Fruit fly (Drosophila melanogaster) whole organism, embryonic: ENCODE measurements around the gene mRpL16.
A peak's percentile ranks its signal among the peaks of the same experiment; 100 is the strongest.

Source experiments
- ATbp ChIP-seq: fragments of 200-800 bp; sonication (Bioruptor generic); optimal IDR thresholded peaks from 2 replicates; lab custom pipeline; 2017; ENCODE audit warnings: missing biosample characterization, mild to moderate bottlenecking, missing genetic modification characterization, missing genetic modification reagents
- Blimp-1 ChIP-seq: fragments of 200-800 bp; sonication (Bioruptor generic); optimal IDR thresholded peaks from 3 replicates; lab custom pipeline; 2018; ENCODE audit warnings: missing biosample characterization, missing genetic modification characterization, mild to moderate bottlenecking, moderate library complexity, missing genetic modification reagents
- CG10267 ChIP-seq: fragments of 200-800 bp; sonication (Bioruptor generic); optimal IDR thresholded peaks from 2 replicates; lab custom pipeline; 2018; ENCODE audit warnings: missing biosample characterization, mild to moderate bottlenecking, missing genetic modification characterization, moderate library complexity
- CG10543 ChIP-seq: fragments of 200-800 bp; sonication (Bioruptor generic); optimal IDR thresholded peaks from 3 replicates; lab custom pipeline; 2017; ENCODE audit warnings: missing biosample characterization, mild to moderate bottlenecking, missing genetic modification characterization, moderate library complexity
- CG11723 ChIP-seq: fragments of 200-800 bp; sonication (Bioruptor generic); optimal IDR thresholded peaks from 2 replicates; lab custom pipeline; 2017; ENCODE audit warnings: missing biosample characterization, mild to moderate bottlenecking, missing genetic modification characterization
- CG13287 ChIP-seq: fragments of 200-800 bp; sonication (Bioruptor generic); IDR thresholded peaks from 2 replicates; pipeline ENCODE4 v1.3.6; 2022; ENCODE audit warnings: missing biosample characterization, missing genetic modification characterization; ENCODE audit not compliant: partially characterized antibody
- CG1603 ChIP-seq: fragments of 200-800 bp; sonication (Bioruptor generic); optimal IDR thresholded peaks from 2 replicates; lab custom pipeline; 2019; ENCODE audit warnings: missing biosample characterization, mild to moderate bottlenecking, missing genetic modification characterization, moderate library complexity
- CG17612 ChIP-seq: fragments of 200-800 bp; sonication (Bioruptor generic); IDR thresholded peaks from 2 replicates; pipeline ENCODE4 v1.3.6; 2022; ENCODE audit warnings: missing biosample characterization, missing genetic modification characterization
- CG18619 ChIP-seq: fragments of 200-800 bp; sonication (Bioruptor generic); optimal IDR thresholded peaks from 3 replicates; lab custom pipeline; 2017; ENCODE audit warnings: missing biosample characterization, mild to moderate bottlenecking, missing genetic modification characterization
- CG30020 ChIP-seq: fragments of 200-800 bp; optimal IDR thresholded peaks from 2 replicates; lab custom pipeline; 2019; ENCODE audit warnings: missing biosample characterization, mild to moderate bottlenecking, missing genetic modification characterization, moderate library complexity
- CG33557 ChIP-seq: fragments of 200-800 bp; sonication (Bioruptor generic); optimal IDR thresholded peaks from 2 replicates; lab custom pipeline; 2019; ENCODE audit warnings: missing biosample characterization, mild to moderate bottlenecking, missing genetic modification characterization, moderate library complexity
- CG3407 ChIP-seq: fragments of 200-800 bp; sonication (Bioruptor generic); optimal IDR thresholded peaks from 2 replicates; lab custom pipeline; 2018; ENCODE audit warnings: missing biosample characterization, mild to moderate bottlenecking, missing genetic modification characterization
- CG34422 ChIP-seq: fragments of 200-800 bp; sonication (Bioruptor generic); IDR thresholded peaks from 3 replicates; pipeline ENCODE4 v1.3.6; 2022; ENCODE audit warnings: missing biosample characterization, missing genetic modification characterization
- CG3726 ChIP-seq: fragments of 200-800 bp; sonication (Bioruptor generic); IDR thresholded peaks from 3 replicates; pipeline ENCODE4, ENCODE4 v1.3.6; 2022; ENCODE audit warnings: missing biosample characterization, missing genetic modification characterization
- CG6765 ChIP-seq: fragments of 200-800 bp; sonication (Bioruptor generic); optimal IDR thresholded peaks from 3 replicates; lab custom pipeline; 2017; ENCODE audit warnings: missing biosample characterization, mild to moderate bottlenecking, missing genetic modification characterization
- CG9932 ChIP-seq: fragments of 200-800 bp; sonication (Bioruptor generic); IDR thresholded peaks from 2 replicates; pipeline ENCODE4 v1.3.6; 2022; ENCODE audit warnings: missing biosample characterization, missing genetic modification characterization
- Camta ChIP-seq: fragments of 200-800 bp; sonication (Bioruptor generic); optimal IDR thresholded peaks from 2 replicates; lab custom pipeline; 2016; ENCODE audit warnings: missing biosample characterization, missing genetic modification characterization
- CkIIα-i1 ChIP-seq: fragments of 200-800 bp; sonication (Bioruptor generic); IDR thresholded peaks from 2 replicates; pipeline ENCODE4 v1.3.6; 2022; ENCODE audit warnings: missing biosample characterization, missing genetic modification characterization
- Dad ChIP-seq: fragments of 200-800 bp; sonication (Bioruptor generic); optimal IDR thresholded peaks from 3 replicates; lab custom pipeline; 2016; ENCODE audit warnings: missing biosample characterization, missing genetic modification characterization
- ERR ChIP-seq: fragments of 200-800 bp; sonication (Bioruptor generic); optimal IDR thresholded peaks from 2 replicates; lab custom pipeline; 2016; ENCODE audit warnings: missing biosample characterization, missing genetic modification characterization
- Ets97D ChIP-seq: fragments of 200-800 bp; sonication (Bioruptor generic); optimal IDR thresholded peaks from 3 replicates; lab custom pipeline; 2016; ENCODE audit warnings: missing biosample characterization, missing genetic modification characterization
- Fer2 ChIP-seq: fragments of 200-800 bp; sonication (Bioruptor generic); optimal IDR thresholded peaks from 2 replicates; lab custom pipeline; 2018; ENCODE audit warnings: missing biosample characterization, mild to moderate bottlenecking, missing genetic modification characterization, moderate library complexity
- H2.0 ChIP-seq: fragments of 200-800 bp; sonication (Bioruptor generic); IDR thresholded peaks from 2 replicates; pipeline ENCODE4 v1.3.6; 2022; ENCODE audit warnings: missing biosample characterization, missing genetic modification characterization
- Jarid2 ChIP-seq: fragments of 200-800 bp; sonication (Bioruptor generic); optimal IDR thresholded peaks from 3 replicates; lab custom pipeline; 2017; ENCODE audit warnings: mild to moderate bottlenecking, missing biosample characterization, missing genetic modification reagents, missing genetic modification characterization
- Nf-YA ChIP-seq: fragments of 200-800 bp; sonication (Bioruptor generic); IDR thresholded peaks from 2 replicates; pipeline ENCODE4 v1.3.6; 2022; ENCODE audit warnings: missing biosample characterization, missing genetic modification characterization
- Ravus ChIP-seq: fragments of 200-800 bp; sonication (Bioruptor generic); IDR thresholded peaks from 2 replicates; pipeline ENCODE4 v1.3.6; 2022; ENCODE audit warnings: missing biosample characterization, missing genetic modification characterization
- TFAM ChIP-seq: fragments of 200-800 bp; sonication (Bioruptor generic); optimal IDR thresholded peaks from 2 replicates; lab custom pipeline; 2017; ENCODE audit warnings: missing biosample characterization, missing genetic modification characterization, inconsistent platforms
- ato ChIP-seq: fragments of 200-800 bp; sonication (Bioruptor generic); IDR thresholded peaks from 2 replicates; pipeline ENCODE4 v1.3.6; 2022; ENCODE audit warnings: missing biosample characterization, missing genetic modification characterization; ENCODE audit not compliant: partially characterized antibody
- btn ChIP-seq: fragments of 200-800 bp; sonication (Bioruptor generic); optimal IDR thresholded peaks from 2 replicates; lab custom pipeline; 2016; ENCODE audit warnings: missing biosample characterization, missing genetic modification characterization
- cas ChIP-seq: fragments of 200-800 bp; sonication (Bioruptor generic); IDR thresholded peaks from 2 replicates; pipeline ENCODE4 v1.3.6; 2022; ENCODE audit warnings: missing biosample characterization, missing genetic modification characterization
- caup ChIP-seq: fragments of 200-800 bp; sonication (Bioruptor generic); optimal IDR thresholded peaks from 3 replicates; lab custom pipeline; 2017; ENCODE audit warnings: missing biosample characterization, mild to moderate bottlenecking, missing genetic modification characterization, moderate library complexity; ENCODE audit not compliant: severe bottlenecking
- cwo ChIP-seq: fragments of 200-800 bp; sonication (Bioruptor generic); optimal IDR thresholded peaks from 3 replicates; lab custom pipeline; 2017; ENCODE audit warnings: missing biosample characterization, missing genetic modification characterization, mild to moderate bottlenecking, moderate library complexity, missing genetic modification reagents
- danr ChIP-seq: fragments of 200-800 bp; sonication (Bioruptor generic); IDR thresholded peaks from 2 replicates; pipeline ENCODE4 v1.3.6; 2022; ENCODE audit warnings: missing biosample characterization, missing genetic modification characterization
- dimm ChIP-seq: fragments of 200-800 bp; sonication (Bioruptor generic); IDR thresholded peaks from 2 replicates; pipeline ENCODE4 v1.3.6; 2022; ENCODE audit warnings: missing biosample characterization, missing genetic modification characterization
- dpn ChIP-seq, 2 experiments: fragments of 200-800 bp; sonication (Bioruptor generic); optimal IDR thresholded peaks; 3 replicates each; lab custom pipeline; 2016; ENCODE audit warnings: missing biosample characterization in 2 of 2, missing genetic modification characterization in 2 of 2
- ems ChIP-seq: fragments of 200-800 bp; sonication (Bioruptor generic); optimal IDR thresholded peaks from 3 replicates; lab custom pipeline; 2016; ENCODE audit warnings: missing biosample characterization, missing genetic modification characterization
- ftz-f1 ChIP-seq: fragments of 200-800 bp; sonication (Bioruptor generic); optimal IDR thresholded peaks from 2 replicates; lab custom pipeline; 2016; ENCODE audit warnings: missing biosample characterization, missing genetic modification characterization
- fu2 ChIP-seq: fragments of 200-800 bp; sonication (Bioruptor generic); optimal IDR thresholded peaks from 2 replicates; lab custom pipeline; 2016; ENCODE audit warnings: missing biosample characterization, missing genetic modification characterization
- gsb-n ChIP-seq: fragments of 200-800 bp; sonication (Bioruptor generic); optimal IDR thresholded peaks from 3 replicates; lab custom pipeline; 2018; ENCODE audit warnings: missing biosample characterization, mild to moderate bottlenecking, missing genetic modification characterization
- hb ChIP-seq: fragments of 200-800 bp; sonication (Bioruptor generic); IDR thresholded peaks from 3 replicates; pipeline ENCODE4 v1.3.6; 2022; ENCODE audit warnings: missing biosample characterization, missing genetic modification characterization; ENCODE audit not compliant: partially characterized antibody
- hkb ChIP-seq, 2 experiments: fragments of 200-800 bp in 1 of 2; fragments of >200 bp in 1 of 2; sonication (Bioruptor generic) in 1 of 2; IDR thresholded peaks in 1 of 2; optimal IDR thresholded peaks in 1 of 2; 2 replicates each; pipeline versions ENCODE4 v1.3.6 to Lab custom; 2017 to 2022; ENCODE audit warnings: missing biosample characterization in 1 of 2, missing genetic modification characterization in 1 of 2
- ind ChIP-seq: fragments of 200-800 bp; sonication (Bioruptor generic); optimal IDR thresholded peaks from 3 replicates; lab custom pipeline; 2016; ENCODE audit warnings: missing biosample characterization, missing genetic modification characterization
- klu ChIP-seq: fragments of 200-800 bp; sonication (Bioruptor generic); IDR thresholded peaks from 2 replicates; pipeline ENCODE4 v1.3.6; 2022; ENCODE audit warnings: missing biosample characterization, missing genetic modification characterization
- lmd ChIP-seq: fragments of 200-800 bp; sonication (Bioruptor generic); IDR thresholded peaks from 2 replicates; pipeline ENCODE4 v1.3.6; 2022; ENCODE audit warnings: missing biosample characterization, missing genetic modification characterization
- phol ChIP-seq: fragments of 200-800 bp; sonication (Bioruptor generic); optimal IDR thresholded peaks from 3 replicates; lab custom pipeline; 2018; ENCODE audit warnings: missing biosample characterization, mild to moderate bottlenecking, missing genetic modification characterization, moderate library complexity
- salm ChIP-seq: fragments of 200-800 bp; sonication (Bioruptor generic); optimal IDR thresholded peaks from 2 replicates; lab custom pipeline; 2018; ENCODE audit warnings: missing biosample characterization, mild to moderate bottlenecking, missing genetic modification characterization
- slbo ChIP-seq: fragments of 200-800 bp; sonication (Bioruptor generic); IDR thresholded peaks from 2 replicates; pipeline ENCODE4 v1.3.6; 2022; ENCODE audit warnings: missing biosample characterization, missing genetic modification characterization
- slp2 ChIP-seq: fragments of 200-800 bp; sonication (Bioruptor generic); optimal IDR thresholded peaks from 2 replicates; lab custom pipeline; 2016; ENCODE audit warnings: missing biosample characterization, missing genetic modification characterization
- tup ChIP-seq: fragments of 200-800 bp; sonication (Bioruptor generic); optimal IDR thresholded peaks from 2 replicates; lab custom pipeline; 2016; ENCODE audit warnings: missing biosample characterization, mild to moderate bottlenecking, missing genetic modification characterization, moderate library complexity

mRpL16 gene

dm6 chrX:1861620-1862184 is 28.4 kb upstream of the mRpL16 start, which contains the start of gene deltaCOP (continued):
- TF ChIP-seq phol (tag; lab: Kevin White, UChicago) (peak; percentile 84), fu2 (GFP tag; lab: Kevin White, UChicago) (peak; percentile 94), salm (tag; lab: Kevin White, UChicago) (peak; percentile 32), H2.0 (peak; percentile 72), ATbp (no peak), ems (GFP tag; lab: Kevin White, UChicago) (peak; percentile 88), Ravus (GFP tag; lab: Robert Waterston, UW) (peak; percentile 24; the same call in 1 of the 2 replicates), Jarid2 (GFP tag; lab: Kevin White, UChicago) (no peak), gsb-n (tag; lab: Kevin White, UChicago) (peak; percentile 61), CG33557 (GFP tag; lab: Kevin White, UChicago) (peak; percentile 57), ERR (GFP tag; lab: Kevin White, UChicago) (peak; percentile 81), btn (GFP tag; lab: Kevin White, UChicago) (peak; percentile 69), CG10267 (tag; lab: Kevin White, UChicago) (peak; percentile 93), CG3726 (peak; percentile 68; the same call in 2 of the 3 replicates), Camta (peak; percentile 88), CG18619 (peak; percentile 74), Nf-YA (GFP tag; lab: Robert Waterston, UW) (no peak), ind (peak; percentile 90), caup (GFP tag; lab: Kevin White, UChicago) (peak; percentile 86), Blimp-1 (peak; percentile 58), CG17612 (0 out of 2 replicates have a peak, but pooled peaks have one; percentile 43), CkIIα-i1 (GFP tag; lab: Robert Waterston, UW) (no peak), tup (peak; percentile 61), CG34422 (GFP tag; lab: Robert Waterston, UW) (peak; percentile 85; the same call in 2 of the 3 replicates), slbo (GFP tag; lab: Robert Waterston, UW) (peak; percentile 91), CG30020 (tag; lab: Kevin White, UChicago) (peak; percentile 41), ato (GFP tag; lab: Robert Waterston, UW) (no peak), CG3407 (GFP tag; lab: Kevin White, UChicago) (peak; percentile 62), CG10543 (GFP tag; lab: Kevin White, UChicago) (peak; percentile 79), CG6765 (GFP tag; lab: Kevin White, UChicago) (peak; percentile 45), klu (peak; percentile 85), cas (0 out of 2 replicates have a peak, but pooled peaks have one; percentile 26), CG13287 (GFP tag; lab: Robert Waterston, UW) (peak; percentile 58; the same call in 1 of the 2 replicates), hb (no peak), Dad (GFP tag; lab: Kevin White, UChicago) (peak; percentile 89), dpn (GFP tag; optimal IDR thresholded peaks at IDR 0.05; lab: Kevin White, UChicago) (peak; percentile 90 to 94), CG1603 (no peak), CG11723 (GFP tag; lab: Kevin White, UChicago) (peak; percentile 53), cwo (GFP tag; lab: Kevin White, UChicago) (peak; percentile 65), TFAM (GFP tag; lab: Kevin White, UChicago) (no peak), CG9932 (GFP tag; lab: Robert Waterston, UW) (peak; percentile 89), Ets97D (GFP tag; lab: Kevin White, UChicago) (peak; percentile 79), dimm (GFP tag; lab: Robert Waterston, UW) (no peak), lmd (GFP tag; lab: Robert Waterston, UW) (peak; percentile 91), danr (peak; percentile 78), Fer2 (tag; lab: Kevin White, UChicago) (peak; percentile 56), slp2 (GFP tag; lab: Kevin White, UChicago) (peak; percentile 87), ftz-f1 (GFP tag; lab: Kevin White, UChicago) (peak; percentile 35), hkb (optimal IDR thresholded peaks at IDR 0.05; lab: Kevin White, UChicago) (peak; percentile 66), hkb (GFP tag; IDR thresholded peaks at IDR 0.05; lab: Robert Waterston, UW) (peak; percentile 67)
